Worm (Caenorhabditis elegans): ENCODE measurements around the gene srg-28.

ce11 chrV:5287273-5287672, 47.4 kb upstream of the srg-28 start, which contains the start of gene Y49G5A.1:
- TF ChIP-seq nhr-76 (tag; optimal IDR thresholded peaks at IDR 0.05) (no peak), zag-1 (tag; optimal IDR thresholded peaks at IDR 0.05) (no peak)

Measured in whole organism, L3 larva.